Fruit fly (Drosophila melanogaster): ENCODE measurements around the gene fred.

Gene fred

dm6 chr2L:3856372-3856771, 135.1 kb downstream of the fred start:
- TF ChIP-seq CG14655 (GFP tag; optimal IDR thresholded peaks at IDR 0.05) (peak; percentile 27), Ets98B (GFP tag; IDR thresholded peaks at IDR 0.05) (no peak), fd96Ca (GFP tag; IDR thresholded peaks at IDR 0.05) (no peak), CG15710 (tag; optimal IDR thresholded peaks at IDR 0.05) (peak; percentile 37), Snoo (tag; optimal IDR thresholded peaks at IDR 0.05) (peak; percentile 35), CG8301 (tag; optimal IDR thresholded peaks at IDR 0.05) (no peak), EcR (GFP tag; optimal IDR thresholded peaks at IDR 0.05) (no peak), CG9948 (tag; optimal IDR thresholded peaks at IDR 0.05) (peak; percentile 28), CG34367 (tag; optimal IDR thresholded peaks at IDR 0.05) (peak; percentile 23), D1 (tag; optimal IDR thresholded peaks at IDR 0.05) (no peak), Pif1A (GFP tag; optimal IDR thresholded peaks at IDR 0.05) (peak; percentile 44), CG8159 (tag; optimal IDR thresholded peaks at IDR 0.05) (peak; percentile 49), CG12605 (GFP tag; IDR thresholded peaks at IDR 0.05) (no peak), gl (tag; optimal IDR thresholded peaks at IDR 0.05) (no peak), CG17806 (tag; optimal IDR thresholded peaks at IDR 0.05) (peak; percentile 32), CG13204 (GFP tag; optimal IDR thresholded peaks at IDR 0.05) (no peak), CG4496 (GFP tag; IDR thresholded peaks at IDR 0.05) (no peak), CG10348 (GFP tag; IDR thresholded peaks at IDR 0.05) (no peak), CG32121 (GFP tag; IDR thresholded peaks at IDR 0.05) (no peak), rn (GFP tag; IDR thresholded peaks at IDR 0.05) (no peak), Pif1B (GFP tag; optimal IDR thresholded peaks at IDR 0.05) (peak; percentile 22)

dm6 chr2L:3855528-3856189, 135.9 kb downstream of the fred start:
- no peak for TF ChIP-seq CG15710 (tag; optimal IDR thresholded peaks at IDR 0.05)
- peak; percentile 1 for TF ChIP-seq CG9948 (tag; optimal IDR thresholded peaks at IDR 0.05)
- TF ChIP-seq CG8159 (tag; optimal IDR thresholded peaks at IDR 0.05), result peak; percentile 18
- no peak for TF ChIP-seq CG4496 (GFP tag; IDR thresholded peaks at IDR 0.05)
- no peak for TF ChIP-seq CG10348 (GFP tag; IDR thresholded peaks at IDR 0.05)

- TF ChIP-seq CG10348 (GFP tag; IDR thresholded peaks at IDR 0.05) (no peak), Pif1B (GFP tag; optimal IDR thresholded peaks at IDR 0.05) (no peak), rn (GFP tag; IDR thresholded peaks at IDR 0.05) (no peak), EcR (GFP tag; optimal IDR thresholded peaks at IDR 0.05) (no peak), Ets98B (GFP tag; IDR thresholded peaks at IDR 0.05) (peak; percentile 33; the same call in 1 of the 2 replicates), CG13204 (GFP tag; optimal IDR thresholded peaks at IDR 0.05) (no peak), Snoo (tag; optimal IDR thresholded peaks at IDR 0.05) (no peak), CG17806 (tag; optimal IDR thresholded peaks at IDR 0.05) (peak; percentile 17), CG8159 (tag; optimal IDR thresholded peaks at IDR 0.05) (peak; percentile 31), D1 (tag; optimal IDR thresholded peaks at IDR 0.05) (no peak), CG14655 (GFP tag; optimal IDR thresholded peaks at IDR 0.05) (peak; percentile 35), fd96Ca (GFP tag; IDR thresholded peaks at IDR 0.05) (0 out of 3 replicates have a peak, but pooled peaks have one; percentile 10), CG8301 (tag; optimal IDR thresholded peaks at IDR 0.05) (peak; percentile 5), CG9948 (tag; optimal IDR thresholded peaks at IDR 0.05) (peak; percentile 11), CG15710 (tag; optimal IDR thresholded peaks at IDR 0.05) (peak; percentile 9), CG12605 (GFP tag; IDR thresholded peaks at IDR 0.05) (no peak), CG4496 (GFP tag; IDR thresholded peaks at IDR 0.05) (0 out of 3 replicates have a peak, but pooled peaks have one; percentile 24), gl (tag; optimal IDR thresholded peaks at IDR 0.05) (no peak), CG34367 (tag; optimal IDR thresholded peaks at IDR 0.05) (no peak), CG32121 (GFP tag; IDR thresholded peaks at IDR 0.05) (0 out of 2 replicates have a peak, but pooled peaks have one; percentile 34), Pif1A (GFP tag; optimal IDR thresholded peaks at IDR 0.05) (no peak)
Measured at dm6 chr2L:3853507-3854030, 137.9 kb downstream of the fred start.
